Worm (Caenorhabditis elegans): ENCODE measurements around the gene dhs-31.

ce11 chrIV:10016977-10017376 lies 23.7 kb downstream of the dhs-31 start, which contains the start of gene ent-7:
- TF ChIP-seq T07F8.4 (tag; optimal IDR thresholded peaks at IDR 0.05) = no peak
- no peak for TF ChIP-seq D2030.7 (GFP tag; IDR thresholded peaks at IDR 0.05)
- no peak for TF ChIP-seq him-1 (tag; optimal IDR thresholded peaks at IDR 0.05)
- no peak for TF ChIP-seq lin-35 (GFP tag; optimal IDR thresholded peaks at IDR 0.05)
- no peak for TF ChIP-seq athp-1 (tag; optimal IDR thresholded peaks at IDR 0.05)
- TF ChIP-seq ama-1 (optimal IDR thresholded peaks at IDR 0.05) = no peak
- no peak for TF ChIP-seq ama-1 (GFP tag; optimal IDR thresholded peaks at IDR 0.05)
- TF ChIP-seq egrh-3 (GFP tag; IDR thresholded peaks at IDR 0.05) = no peak
- TF ChIP-seq lir-1 (GFP tag; conservative IDR thresholded peaks at IDR 0.05) = no peak
- no peak for TF ChIP-seq F52B5.7 (tag; optimal IDR thresholded peaks at IDR 0.05)
- TF ChIP-seq nhr-80 (tag; optimal IDR thresholded peaks at IDR 0.05) = no peak
- TF ChIP-seq ZK185.1 (tag; optimal IDR thresholded peaks at IDR 0.05; ENCODE audit: poor library complexity, severe bottlenecking) = no peak
- TF ChIP-seq Y95B8A.8 (GFP tag; IDR thresholded peaks at IDR 0.05) = no peak
- no peak for TF ChIP-seq B0019.2 (GFP tag; conservative IDR thresholded peaks at IDR 0.05)
- TF ChIP-seq nfya-1 (tag; optimal IDR thresholded peaks at IDR 0.05; ENCODE audit: borderline replicate concordance, insufficient read depth) = no peak

All from whole organism, young adult.